Fruit fly (Drosophila melanogaster) S2 (cell line): ENCODE results near the gene CG10435.

Experiments
- CG8478 ChIP-seq: fragments of >200 bp; optimal IDR thresholded peaks from 2 replicates; lab custom pipeline; 2018
- CTCF ChIP-seq, 2 experiments: fragments of >200 bp; optimal IDR thresholded peaks; 2 replicates each; lab custom pipeline; 2018

dm6 chr3R:8038927-8039326 lies 25.9 kb upstream of the CG10435 start:
- TF ChIP-seq CTCF (optimal IDR thresholded peaks at IDR 0.05; lab: Kevin White, UChicago) (no peak), CG8478 (no peak)
